Fruit fly (Drosophila melanogaster): Measurements from ENCODE around the gene ScsbetaA.

DNA sequence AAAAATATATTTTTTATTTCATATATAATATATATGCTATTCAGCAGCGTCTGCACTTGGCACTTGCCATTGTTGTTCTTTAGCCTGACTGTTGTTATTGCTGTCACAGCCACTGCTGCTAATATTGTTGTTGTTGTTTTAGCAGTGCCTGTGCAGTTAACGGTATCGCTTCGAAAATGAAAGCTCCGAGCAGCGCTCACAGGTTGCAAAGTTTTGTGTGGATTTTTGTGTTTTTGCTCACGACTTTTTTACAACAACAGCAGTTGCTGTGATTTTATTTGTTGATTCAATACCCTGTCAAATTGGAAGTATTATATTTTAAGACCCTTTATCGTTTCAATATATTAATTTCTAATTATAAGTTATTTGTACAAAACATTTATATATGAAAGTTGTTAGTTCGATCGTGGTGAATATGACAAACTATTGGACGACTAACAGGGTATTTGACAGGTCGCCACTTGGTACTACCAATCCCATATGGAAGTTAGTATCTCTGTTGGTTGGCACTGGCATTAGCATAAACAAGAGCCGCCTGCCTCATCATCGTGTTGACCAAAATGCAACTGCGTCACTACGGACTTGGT lies 25.3 kb downstream of the ScsbetaA start:
- TF ChIP-seq CG13204 (GFP tag; optimal IDR thresholded peaks at IDR 0.05) (no peak), Ets98B (GFP tag; IDR thresholded peaks at IDR 0.05) (peak; percentile 61), CG12605 (GFP tag; IDR thresholded peaks at IDR 0.05) (no peak), CG10348 (GFP tag; IDR thresholded peaks at IDR 0.05) (no peak), Pif1B (GFP tag; optimal IDR thresholded peaks at IDR 0.05) (peak; percentile 10), Snoo (tag; optimal IDR thresholded peaks at IDR 0.05) (no peak), CG32121 (GFP tag; IDR thresholded peaks at IDR 0.05) (peak; percentile 25; the same call in 1 of the 2 replicates), rn (GFP tag; IDR thresholded peaks at IDR 0.05) (no peak), D1 (tag; optimal IDR thresholded peaks at IDR 0.05) (no peak), fd96Ca (GFP tag; IDR thresholded peaks at IDR 0.05) (peak; percentile 36; the same call in 1 of the 3 replicates), CG4496 (GFP tag; IDR thresholded peaks at IDR 0.05) (no peak), CG15710 (tag; optimal IDR thresholded peaks at IDR 0.05) (no peak), CG8301 (tag; optimal IDR thresholded peaks at IDR 0.05) (no peak), gl (tag; optimal IDR thresholded peaks at IDR 0.05) (no peak)
